Worm (Caenorhabditis elegans) whole organism, L3 larva: ENCODE data around the gene cyp-34A2.

Source experiments
- ZK546.5 ChIP-seq: sonication (generic microtip); optimal IDR thresholded peaks from 2 replicates; lab custom pipeline; 2017; ENCODE audit warnings: missing biosample characterization, missing genetic modification characterization
- elt-3 ChIP-seq, 3 experiments: fragments of 150-350 bp in 1 of 3; sonication (generic microtip) in 2 of 3; optimal IDR thresholded peaks; 2 replicates in 2 of 3; 4 replicates in 1 of 3; lab custom pipeline; 2014 to 2017; ENCODE audit warnings: missing biosample characterization in 3 of 3, missing genetic modification characterization in 3 of 3
- lsy-12 ChIP-seq: sonication (generic microtip); optimal IDR thresholded peaks from 2 replicates; lab custom pipeline; 2016; ENCODE audit warnings: mild to moderate bottlenecking, missing genetic modification characterization, missing compliant biosample characterization
- nhr-11 ChIP-seq: fragments of 150-350 bp; optimal IDR thresholded peaks from 2 replicates; lab custom pipeline; 2014; ENCODE audit warnings: missing biosample characterization, missing genetic modification characterization
- nhr-12 ChIP-seq: fragments of 150-350 bp; optimal IDR thresholded peaks from 2 replicates; lab custom pipeline; 2014; ENCODE audit warnings: missing biosample characterization, missing genetic modification characterization
- nhr-237 ChIP-seq: fragments of 150-350 bp; optimal IDR thresholded peaks from 2 replicates; lab custom pipeline; 2014; ENCODE audit warnings: missing biosample characterization, missing genetic modification characterization
- unc-62 ChIP-seq: fragments of 150-350 bp; sonication (generic microtip); optimal IDR thresholded peaks from 4 replicates; lab custom pipeline; 2014; ENCODE audit warnings: missing biosample characterization, missing genetic modification reagents, missing genetic modification characterization
- ztf-11 ChIP-seq: fragments of 150-350 bp; optimal IDR thresholded peaks from 2 replicates; lab custom pipeline; 2014; ENCODE audit warnings: missing biosample characterization, missing genetic modification characterization

ce11 chrV:15310780-15311179 is 19.9 kb upstream of the cyp-34A2 start, which contains the start of gene irld-62:
- TF ChIP-seq elt-3 (tag; optimal IDR thresholded peaks at IDR 0.05; lab: Kevin White, UChicago) (no peak), nhr-11 (tag; lab: Kevin White, UChicago) (no peak), unc-62 (GFP tag; lab: Kevin White, UChicago) (no peak), lsy-12 (tag; lab: Kevin White, UChicago) (no peak), nhr-237 (tag; lab: Kevin White, UChicago) (no peak), ztf-11 (tag; lab: Kevin White, UChicago) (no peak), ZK546.5 (tag; lab: Kevin White, UChicago) (no peak), nhr-12 (no peak)
